Worm (Caenorhabditis elegans) whole organism, mixed stage, embryonic: ENCODE results near the gene arr-1.

Experiments used
- bed-3 ChIP-seq: fragments of 200-800 bp; sonication (Bioruptor generic); optimal IDR thresholded peaks from 3 replicates; lab custom pipeline; 2018; ENCODE audit warnings: mild to moderate bottlenecking, missing genetic modification characterization, moderate library complexity, missing compliant biosample characterization
- ceh-39 ChIP-seq: fragments of 150-350 bp; optimal IDR thresholded peaks from 2 replicates; lab custom pipeline; 2014; ENCODE audit warnings: missing biosample characterization, missing genetic modification characterization
- ceh-43 ChIP-seq: fragments of 200-800 bp; sonication (Bioruptor generic); optimal IDR thresholded peaks from 2 replicates; lab custom pipeline; 2018; ENCODE audit warnings: mild to moderate bottlenecking, missing genetic modification characterization, moderate library complexity, missing compliant biosample characterization
- ceh-83 ChIP-seq: fragments of 200-800 bp; sonication (Bioruptor generic); optimal IDR thresholded peaks from 2 replicates; lab custom pipeline; 2018; ENCODE audit warnings: mild to moderate bottlenecking, missing genetic modification characterization, missing compliant biosample characterization
- ces-1 ChIP-seq: fragments of 150-350 bp; optimal IDR thresholded peaks from 2 replicates; lab custom pipeline; 2014; ENCODE audit warnings: missing biosample characterization, missing genetic modification reagents, missing genetic modification characterization
- drap-1 ChIP-seq: fragments of 200-800 bp; sonication (Bioruptor generic); optimal IDR thresholded peaks from 3 replicates; lab custom pipeline; 2018; ENCODE audit warnings: mild to moderate bottlenecking, missing genetic modification characterization, missing compliant biosample characterization
- elt-1 ChIP-seq: sonication (generic microtip); optimal IDR thresholded peaks from 2 replicates; lab custom pipeline; 2017; ENCODE audit warnings: missing genetic modification characterization, mild to moderate bottlenecking, missing compliant biosample characterization, antibody characterized with exemption, moderate library complexity, borderline replicate concordance; ENCODE audit not compliant: insufficient read depth
- elt-3 ChIP-seq: fragments of 150-350 bp; optimal IDR thresholded peaks from 2 replicates; lab custom pipeline; 2014; ENCODE audit warnings: missing biosample characterization, missing genetic modification characterization
- flh-1 ChIP-seq: fragments of 200-800 bp; sonication (Bioruptor generic); optimal IDR thresholded peaks from 2 replicates; lab custom pipeline; 2018; ENCODE audit warnings: mild to moderate bottlenecking, missing genetic modification characterization, moderate library complexity, missing compliant biosample characterization
- ham-2 ChIP-seq: fragments of 200-800 bp; sonication (Bioruptor generic); optimal IDR thresholded peaks from 2 replicates; lab custom pipeline; 2018; ENCODE audit warnings: mild to moderate bottlenecking, missing genetic modification characterization, missing compliant biosample characterization
- hlh-1 ChIP-seq: fragments of 150-350 bp; optimal IDR thresholded peaks from 2 replicates; lab custom pipeline; 2014; ENCODE audit warnings: missing biosample characterization, missing genetic modification reagents, missing genetic modification characterization
- lin-13 ChIP-seq: fragments of 150-350 bp; optimal IDR thresholded peaks from 2 replicates; lab custom pipeline; 2014; ENCODE audit warnings: missing biosample characterization, missing genetic modification characterization
- lin-32 ChIP-seq: fragments of 200-800 bp; sonication (Bioruptor generic); optimal IDR thresholded peaks from 2 replicates; lab custom pipeline; 2018; ENCODE audit warnings: mild to moderate bottlenecking, missing genetic modification characterization, missing compliant biosample characterization
- lsy-2 ChIP-seq: fragments of 150-350 bp; optimal IDR thresholded peaks from 2 replicates; lab custom pipeline; 2014; ENCODE audit warnings: missing biosample characterization, missing genetic modification characterization
- mab-5 ChIP-seq: fragments of 150-350 bp; optimal IDR thresholded peaks from 2 replicates; lab custom pipeline; 2014; ENCODE audit warnings: missing biosample characterization, missing genetic modification characterization
- mls-2 ChIP-seq: sonication (generic microtip); optimal IDR thresholded peaks from 2 replicates; lab custom pipeline; 2016; ENCODE audit warnings: mild to moderate bottlenecking, missing genetic modification characterization, moderate library complexity, missing compliant biosample characterization
- nhr-12 ChIP-seq: fragments of 150-350 bp; optimal IDR thresholded peaks from 2 replicates; lab custom pipeline; 2014; ENCODE audit warnings: missing biosample characterization, missing genetic modification characterization
- nhr-2 ChIP-seq: fragments of 150-350 bp; optimal IDR thresholded peaks from 2 replicates; lab custom pipeline; 2014; ENCODE audit warnings: missing biosample characterization, missing genetic modification characterization
- nhr-237 ChIP-seq: fragments of 150-350 bp; optimal IDR thresholded peaks from 2 replicates; lab custom pipeline; 2014; ENCODE audit warnings: missing biosample characterization, missing genetic modification characterization
- nhr-28 ChIP-seq: fragments of 150-350 bp; optimal IDR thresholded peaks from 2 replicates; lab custom pipeline; 2014; ENCODE audit warnings: missing biosample characterization, missing genetic modification characterization
- nhr-76 ChIP-seq: sonication (generic microtip); optimal IDR thresholded peaks from 2 replicates; lab custom pipeline; 2017; ENCODE audit warnings: missing biosample characterization, missing genetic modification characterization
- pha-4 ChIP-seq: fragments of 150-350 bp; optimal IDR thresholded peaks from 2 replicates; lab custom pipeline; 2018; ENCODE audit warnings: missing biosample characterization, missing genetic modification reagents, missing genetic modification characterization
- snpc-4 ChIP-seq: fragments of 150-350 bp; optimal IDR thresholded peaks from 2 replicates; lab custom pipeline; 2014; ENCODE audit warnings: missing biosample characterization, missing genetic modification characterization
- sptf-1 ChIP-seq: sonication (generic microtip); optimal IDR thresholded peaks from 2 replicates; lab custom pipeline; 2017; ENCODE audit warnings: mild to moderate bottlenecking, missing genetic modification characterization, moderate library complexity, missing compliant biosample characterization
- tbx-8 ChIP-seq: fragments of 200-800 bp; sonication (Bioruptor generic); optimal IDR thresholded peaks from 2 replicates; lab custom pipeline; 2018; ENCODE audit warnings: mild to moderate bottlenecking, missing genetic modification characterization, moderate library complexity, missing compliant biosample characterization
- unc-120 ChIP-seq: sonication (generic microtip); optimal IDR thresholded peaks from 2 replicates; lab custom pipeline; 2017; ENCODE audit warnings: missing genetic modification characterization, missing compliant biosample characterization; ENCODE audit not compliant: poor library complexity, severe bottlenecking
- unc-39 ChIP-seq: fragments of 150-350 bp; optimal IDR thresholded peaks from 2 replicates; lab custom pipeline; 2014; ENCODE audit warnings: missing biosample characterization, missing genetic modification characterization
- unc-62 ChIP-seq: fragments of 150-350 bp; optimal IDR thresholded peaks from 2 replicates; lab custom pipeline; 2014; ENCODE audit warnings: missing biosample characterization, missing genetic modification reagents, missing genetic modification characterization
- zip-8 ChIP-seq: fragments of 150-350 bp; optimal IDR thresholded peaks from 2 replicates; lab custom pipeline; 2014; ENCODE audit warnings: missing biosample characterization, missing genetic modification characterization

arr-1 gene

ce11 chrX:950482-950881, at the start of gene arr-1:
arr-1 (plus strand) TSS chrX:950782.
- TF ChIP-seq unc-120 (tag; lab: Kevin White, UChicago), result no peak
- TF ChIP-seq, all 35 proteins: peak for 0

- TF ChIP-seq mab-5 (tag; lab: Kevin White, UChicago) (no peak), lin-32 (no peak), hlh-1 (no peak), unc-62 (GFP tag; lab: Kevin White, UChicago) (no peak), ceh-83 (GFP tag; lab: Kevin White, UChicago) (no peak), nhr-76 (tag; lab: Kevin White, UChicago) (no peak), tbx-8 (GFP tag; lab: Kevin White, UChicago) (no peak), nhr-2 (tag; lab: Kevin White, UChicago) (no peak), ham-2 (GFP tag; lab: Kevin White, UChicago) (no peak), mls-2 (tag; lab: Kevin White, UChicago) (no peak), elt-1 (tag; lab: Kevin White, UChicago) (no peak), elt-3 (tag; lab: Kevin White, UChicago) (no peak), snpc-4 (tag; lab: Kevin White, UChicago) (no peak), nhr-28 (tag; lab: Kevin White, UChicago) (no peak), ceh-43 (GFP tag; lab: Kevin White, UChicago) (no peak)
Observed at ce11 chrX:902512-902911, 48.1 kb upstream of the arr-1 start, which contains the start of gene ZC13.10. ZC13.10 (minus strand) TSS chrX:902612.

ce11 chrX:910337-910736, 40.2 kb upstream of the arr-1 start:
- TF ChIP-seq ces-1 (no peak), elt-3 (tag; lab: Kevin White, UChicago) (no peak), bed-3 (GFP tag; lab: Kevin White, UChicago) (no peak), mls-2 (tag; lab: Kevin White, UChicago) (no peak), ham-2 (GFP tag; lab: Kevin White, UChicago) (no peak), hlh-1 (no peak), unc-120 (tag; lab: Kevin White, UChicago) (no peak), unc-62 (GFP tag; lab: Kevin White, UChicago) (no peak), sptf-1 (tag; lab: Kevin White, UChicago) (no peak), zip-8 (tag; lab: Kevin White, UChicago) (no peak), lin-13 (no peak), nhr-237 (tag; lab: Kevin White, UChicago) (no peak), pha-4 (no peak), ceh-83 (GFP tag; lab: Kevin White, UChicago) (no peak), ceh-39 (tag; lab: Kevin White, UChicago) (no peak), lsy-2 (tag; lab: Kevin White, UChicago) (no peak), unc-39 (tag; lab: Kevin White, UChicago) (no peak), lin-32 (no peak), nhr-12 (no peak), nhr-76 (tag; lab: Kevin White, UChicago) (no peak)
- TF ChIP-seq, all 35 proteins: peak for 0

ce11 chrX:912564-912963, 38.0 kb upstream of the arr-1 start:
- no peak for TF ChIP-seq nhr-76 (tag; lab: Kevin White, UChicago)

- no peak for TF ChIP-seq lin-32
- no peak for TF ChIP-seq unc-120 (tag; lab: Kevin White, UChicago)
- TF ChIP-seq drap-1 (GFP tag; lab: Kevin White, UChicago), result no peak
- TF ChIP-seq pha-4, result no peak
- TF ChIP-seq flh-1 (GFP tag; lab: Kevin White, UChicago), result no peak
- no peak for TF ChIP-seq lsy-2 (tag; lab: Kevin White, UChicago)
- TF ChIP-seq nhr-12, result no peak
- TF ChIP-seq tbx-8 (GFP tag; lab: Kevin White, UChicago), result no peak
- TF ChIP-seq ceh-39 (tag; lab: Kevin White, UChicago), result no peak
- no peak for TF ChIP-seq nhr-28 (tag; lab: Kevin White, UChicago)
- TF ChIP-seq zip-8 (tag; lab: Kevin White, UChicago), result no peak
- TF ChIP-seq snpc-4 (tag; lab: Kevin White, UChicago), result no peak
- no peak for TF ChIP-seq ham-2 (GFP tag; lab: Kevin White, UChicago)
- TF ChIP-seq unc-62 (GFP tag; lab: Kevin White, UChicago), result no peak
- no peak for TF ChIP-seq elt-3 (tag; lab: Kevin White, UChicago)
- no peak for TF ChIP-seq lin-13
Observed at ce11 chrX:912990-913389, 37.6 kb upstream of the arr-1 start, which contains the start of gene F35H12.6. F35H12.6 (plus strand) TSS chrX:913290.
